Fruit fly (Drosophila melanogaster): ENCODE results near the gene Mlc1.

DNA sequence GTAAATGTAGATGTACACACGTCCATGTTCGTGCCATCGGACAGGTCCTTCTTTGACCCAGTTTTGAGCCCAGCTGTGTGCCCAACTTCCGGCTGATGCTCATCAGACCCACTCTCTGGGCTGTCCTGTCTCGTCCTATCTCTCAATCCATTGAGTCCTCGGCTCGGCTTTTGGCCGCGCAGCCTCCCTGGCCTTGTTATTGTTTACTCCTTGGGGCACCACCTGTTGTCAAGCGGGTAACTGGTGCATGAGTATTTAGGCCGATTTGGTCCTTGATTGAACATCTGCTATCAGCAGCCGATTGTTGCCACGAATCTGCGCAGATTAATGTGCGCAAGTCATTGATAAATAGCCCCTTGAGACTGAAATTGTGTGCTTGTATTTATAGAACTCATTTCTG, 1.4 kb upstream of the Mlc1 start:
- no peak for TF ChIP-seq Myc (optimal IDR thresholded peaks at IDR 0.05)
- TF ChIP-seq Sin3A (optimal IDR thresholded peaks at IDR 0.05) = no peak
- no peak for TF ChIP-seq psq (optimal IDR thresholded peaks at IDR 0.05)
- no peak for TF ChIP-seq insv (optimal IDR thresholded peaks at IDR 0.05)
- no peak for TF ChIP-seq ttk (optimal IDR thresholded peaks at IDR 0.05)

Measured in Kc167 (cell line).